Fruit fly (Drosophila melanogaster): ENCODE results near the gene spn-F.

spn-F gene

dm6 chr3R:31254808-31255207 lies at the start of gene spn-F, which contains the start of gene CG1750:
spn-F (plus strand) TSS chr3R:31255127.
CG1750 (minus strand) TSS chr3R:31254900.
- no peak for TF ChIP-seq HLH106 (tag; optimal IDR thresholded peaks at IDR 0.05)
- TF ChIP-seq dsf (GFP tag; optimal IDR thresholded peaks at IDR 0.05; ENCODE audit: borderline replicate concordance) = no peak
- TF ChIP-seq woc (GFP tag; optimal IDR thresholded peaks at IDR 0.05) = peak; percentile 57
- no peak for TF ChIP-seq dl (GFP tag; optimal IDR thresholded peaks at IDR 0.05; ENCODE audit: insufficient read depth in 1 of 2, partially characterized antibody in 2 of 2)

DNA sequence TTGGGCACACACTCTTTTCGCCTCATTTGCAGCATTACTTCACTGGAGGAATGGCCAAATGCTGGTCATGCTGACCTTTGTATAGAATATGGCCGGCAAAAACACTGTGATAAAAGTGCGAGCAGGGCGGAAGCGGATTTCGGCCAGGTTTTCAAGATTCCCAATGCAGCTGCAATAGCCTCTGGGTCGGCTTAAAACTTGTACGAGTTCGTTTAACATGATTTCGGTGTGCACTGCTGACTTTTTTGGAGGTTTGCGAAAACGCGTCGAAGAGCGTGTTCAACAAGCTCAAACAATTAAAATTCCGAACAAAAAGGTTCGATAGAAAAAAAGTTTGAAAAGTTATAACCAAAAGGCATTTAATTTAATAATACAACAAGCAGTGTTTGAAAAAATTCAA lies 44.3 kb upstream of the spn-F start, which contains the start of gene chp:
chp (minus strand) TSS at position 101 of the 400 bp plus-strand sequence.
- TF ChIP-seq psq (GFP tag; optimal IDR thresholded peaks at IDR 0.05) = no peak
- TF ChIP-seq Rel (GFP tag; optimal IDR thresholded peaks at IDR 0.05) = no peak
- no peak for TF ChIP-seq Rel (tag; optimal IDR thresholded peaks at IDR 0.05)
- no peak for TF ChIP-seq jim (GFP tag; optimal IDR thresholded peaks at IDR 0.05)
- TF ChIP-seq GATAd (GFP tag; optimal IDR thresholded peaks at IDR 0.05) = no peak
- TF ChIP-seq fru (GFP tag; optimal IDR thresholded peaks at IDR 0.05) = no peak
- TF ChIP-seq CG32264 (GFP tag; optimal IDR thresholded peaks at IDR 0.05) = no peak
- no peak for TF ChIP-seq tai (GFP tag; optimal IDR thresholded peaks at IDR 0.05)
- TF ChIP-seq CG9705 (GFP tag; optimal IDR thresholded peaks at IDR 0.05) = no peak
- TF ChIP-seq CrebA (GFP tag; optimal IDR thresholded peaks at IDR 0.05; ENCODE audit: borderline replicate concordance) = no peak
- TF ChIP-seq Hr83 (GFP tag; optimal IDR thresholded peaks at IDR 0.05; ENCODE audit: poor library complexity, severe bottlenecking) = no peak
- no peak for TF ChIP-seq Dif (GFP tag; optimal IDR thresholded peaks at IDR 0.05; ENCODE audit: partially characterized antibody)
- no peak for TF ChIP-seq sv (GFP tag; optimal IDR thresholded peaks at IDR 0.05)
- TF ChIP-seq Mio (GFP tag; optimal IDR thresholded peaks at IDR 0.05) = no peak
- TF ChIP-seq ey (GFP tag; optimal IDR thresholded peaks at IDR 0.05) = no peak
- no peak for TF ChIP-seq foxo (GFP tag; optimal IDR thresholded peaks at IDR 0.05)
- TF ChIP-seq sage (GFP tag; optimal IDR thresholded peaks at IDR 0.05) = no peak
- no peak for TF ChIP-seq Hr78 (GFP tag; optimal IDR thresholded peaks at IDR 0.05)
- TF ChIP-seq Abd-B (GFP tag; optimal IDR thresholded peaks at IDR 0.05) = no peak

dm6 chr3R:31213227-31213626 lies 41.7 kb upstream of the spn-F start, which contains the start of the genes Zwilch and CG1542:
Zwilch (minus strand) TSS chr3R:31213376.
CG1542 (plus strand) TSS chr3R:31213458.
- TF ChIP-seq Myc (optimal IDR thresholded peaks at IDR 0.05) (peak; percentile 59), tai (GFP tag; optimal IDR thresholded peaks at IDR 0.05) (no peak)

DNA sequence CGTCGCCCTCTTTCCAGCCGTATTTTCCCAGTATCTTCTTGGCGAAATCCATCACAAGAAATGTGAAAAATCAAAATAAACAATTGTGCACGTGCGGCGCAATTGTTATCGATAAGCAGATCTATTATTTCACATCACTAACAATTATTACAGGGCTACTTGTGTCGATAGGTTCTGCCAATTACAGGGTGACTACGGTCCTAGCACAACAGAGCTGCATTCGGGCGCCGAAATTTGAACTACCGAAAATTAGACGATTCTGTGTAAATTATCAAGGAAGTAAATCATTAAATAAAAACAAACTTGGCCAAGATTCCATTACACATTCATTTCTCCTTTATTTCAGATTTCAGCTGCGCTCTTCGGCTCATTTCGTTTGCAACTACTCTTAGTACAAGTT lies 39.1 kb upstream of the spn-F start, which contains the start of gene CG15561:
CG15561 (minus strand) TSS at position 113 of the 400 bp plus-strand sequence.
- TF ChIP-seq N (GFP tag; optimal IDR thresholded peaks at IDR 0.05) = no peak
- TF ChIP-seq Myc (optimal IDR thresholded peaks at IDR 0.05) = peak; percentile 27
- no peak for TF ChIP-seq brk (GFP tag; optimal IDR thresholded peaks at IDR 0.05)
- no peak for TF ChIP-seq h (GFP tag; optimal IDR thresholded peaks at IDR 0.05)
- TF ChIP-seq Hnf4 (GFP tag; optimal IDR thresholded peaks at IDR 0.05) = no peak
- peak; percentile 80 for TF ChIP-seq Hr83 (GFP tag; optimal IDR thresholded peaks at IDR 0.05; ENCODE audit: poor library complexity, severe bottlenecking)
- no peak for TF ChIP-seq CrebA (GFP tag; optimal IDR thresholded peaks at IDR 0.05; ENCODE audit: borderline replicate concordance)
- TF ChIP-seq Dfd (GFP tag; optimal IDR thresholded peaks at IDR 0.05) = no peak
- TF ChIP-seq jim (GFP tag; optimal IDR thresholded peaks at IDR 0.05) = no peak
- no peak for TF ChIP-seq pan (optimal IDR thresholded peaks at IDR 0.05)
- no peak for TF ChIP-seq usp (GFP tag; optimal IDR thresholded peaks at IDR 0.05)
- TF ChIP-seq Jra (GFP tag; optimal IDR thresholded peaks at IDR 0.05) = no peak
- TF ChIP-seq Rel (GFP tag; optimal IDR thresholded peaks at IDR 0.05) = no peak
- TF ChIP-seq Rel (tag; optimal IDR thresholded peaks at IDR 0.05) = peak; percentile 45
- no peak for TF ChIP-seq Abd-B (GFP tag; optimal IDR thresholded peaks at IDR 0.05)
- TF ChIP-seq HLH106 (tag; optimal IDR thresholded peaks at IDR 0.05) = peak; percentile 36
- no peak for TF ChIP-seq br (GFP tag; optimal IDR thresholded peaks at IDR 0.05)
- TF ChIP-seq foxo (GFP tag; optimal IDR thresholded peaks at IDR 0.05) = no peak

Measured in whole organism, wandering third instar larva.